Worm (Caenorhabditis elegans): ENCODE data around the gene rrf-3.

ce11 chrII:8205612-8206011 lies 43.3 kb downstream of the rrf-3 start:
- TF ChIP-seq ZK337.2 (GFP tag; IDR thresholded peaks at IDR 0.05) (no peak), hif-1 (tag; optimal IDR thresholded peaks at IDR 0.05) (no peak), zip-11 (GFP tag; IDR thresholded peaks at IDR 0.05) (no peak), fkh-10 (GFP tag; optimal IDR thresholded peaks at IDR 0.05) (no peak), lin-38 (GFP tag; IDR thresholded peaks at IDR 0.05) (no peak), nhr-11 (tag; optimal IDR thresholded peaks at IDR 0.05) (no peak), F26F4.8 (GFP tag; conservative IDR thresholded peaks at IDR 0.05) (no peak)

Measured in whole organism, L4 larva.